Worm (Caenorhabditis elegans) whole organism, L3 larva: ENCODE data around the gene fut-4.

Experiments
- fkh-10 ChIP-seq: sonication (generic microtip); optimal IDR thresholded peaks from 2 replicates; lab custom pipeline; 2017; ENCODE audit warnings: missing biosample characterization, missing genetic modification reagents, missing genetic modification characterization
- fos-1 ChIP-seq: fragments of 150-350 bp; optimal IDR thresholded peaks from 2 replicates; lab custom pipeline; 2014; ENCODE audit warnings: missing biosample characterization, missing genetic modification characterization
- skn-1 ChIP-seq: fragments of 150-350 bp; optimal IDR thresholded peaks from 2 replicates; lab custom pipeline; 2014; ENCODE audit warnings: missing biosample characterization, missing genetic modification characterization

DNA sequence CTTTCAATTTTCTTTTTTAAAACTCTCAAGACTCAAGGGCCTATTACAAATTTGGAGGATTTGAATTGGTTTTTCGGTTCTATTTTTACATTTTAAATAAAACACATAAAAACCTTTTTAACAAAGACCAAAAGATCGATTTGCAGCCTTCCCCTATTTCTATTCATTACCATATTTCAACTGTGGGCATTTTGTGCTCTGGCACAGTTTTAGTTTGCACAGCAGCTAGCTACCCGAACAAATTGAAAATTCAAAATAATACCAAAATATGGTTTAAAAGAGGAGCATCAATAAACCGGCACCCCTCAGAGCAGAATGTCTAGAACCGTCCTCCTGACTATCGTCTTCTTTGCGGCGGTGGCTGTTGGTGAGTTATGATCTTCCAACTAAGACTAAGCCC is 41.0 kb downstream of the fut-4 start, which contains the start of gene F08D12.2:
- TF ChIP-seq fos-1 (tag; lab: Kevin White, UChicago) = no peak
- no peak for TF ChIP-seq fkh-10 (GFP tag; lab: Kevin White, UChicago)
- no peak for TF ChIP-seq skn-1
